Worm (Caenorhabditis elegans): ENCODE data around the gene T02H6.9.

DNA sequence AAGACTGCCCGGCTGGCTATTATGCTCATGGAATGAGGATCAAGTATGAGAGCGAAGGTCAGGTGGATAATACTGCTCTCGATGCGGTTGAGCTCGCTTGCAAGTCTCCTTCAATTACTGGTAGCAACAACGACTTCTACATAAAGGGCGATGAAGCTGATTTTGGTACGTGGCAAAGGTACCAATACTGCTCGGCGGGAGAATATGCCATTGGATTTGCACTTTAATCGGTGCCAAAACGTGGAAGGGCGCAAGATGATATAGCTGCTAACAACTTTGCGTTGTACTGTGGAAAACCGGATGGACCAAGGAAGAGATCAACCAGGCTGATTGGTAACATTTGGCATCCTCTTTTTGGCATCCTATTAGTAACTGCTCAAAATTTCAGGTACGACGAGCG is 10.8 kb upstream of the T02H6.9 start:
- TF ChIP-seq hif-1 (tag; optimal IDR thresholded peaks at IDR 0.05) (no peak), lsy-2 (tag; optimal IDR thresholded peaks at IDR 0.05) (no peak), lir-3 (tag; optimal IDR thresholded peaks at IDR 0.05) (no peak)
